Worm (Caenorhabditis elegans) whole organism, L4 larva: Measurements from ENCODE around the gene C09G4.4.
A peak's percentile ranks its signal among the peaks of the same experiment; 100 is the strongest.
"Not testable (repeated sequence)": the region's sequence is repeated elsewhere in the genome, so short reads cannot be mapped to it uniquely, and the experiment has no call there.

ENCODE experiments used
- D1046.2 ChIP-seq: fragments of 200-800 bp; sonication (Bioruptor generic); IDR thresholded peaks from 2 replicates; pipeline ENCODE4 v1.3.6; 2022; ENCODE audit warnings: missing genetic modification characterization, missing compliant biosample characterization
- F26F4.8 ChIP-seq: fragments of 200-800 bp; sonication (Bioruptor generic); conservative IDR thresholded peaks from 2 replicates; pipeline ENCODE4 v1.3.6; 2022; ENCODE audit warnings: missing genetic modification characterization, missing compliant biosample characterization
- F44E2.7 ChIP-seq: fragments of 200-800 bp; sonication (Bioruptor generic); IDR thresholded peaks from 2 replicates; pipeline ENCODE4 v2.1.2; 2022; ENCODE audit warnings: missing genetic modification characterization, missing compliant biosample characterization
- T26A8.4 ChIP-seq: fragments of 200-800 bp; sonication (Bioruptor generic); IDR thresholded peaks from 2 replicates; pipeline ENCODE4 v1.3.6; 2022; ENCODE audit warnings: missing genetic modification characterization, missing compliant biosample characterization
- Y105C5A.15 ChIP-seq: fragments of 200-800 bp; sonication (Bioruptor generic); IDR thresholded peaks from 2 replicates; pipeline ENCODE4 v1.3.6; 2022; ENCODE audit warnings: missing genetic modification characterization, missing compliant biosample characterization
- Y5F2A.4 ChIP-seq: fragments of 200-800 bp; sonication (Bioruptor generic); optimal IDR thresholded peaks from 2 replicates; lab custom pipeline; 2018; ENCODE audit warnings: mild to moderate bottlenecking, missing genetic modification characterization, missing compliant biosample characterization
- ZK546.5 ChIP-seq, 2 experiments: sonication (generic microtip); optimal IDR thresholded peaks; 2 replicates each; lab custom pipeline; 2017; ENCODE audit warnings: missing biosample characterization in 2 of 2, missing genetic modification characterization in 2 of 2
- aha-1 ChIP-seq: fragments of 150-350 bp; peaks from one replicate; lab custom pipeline; 2014; ENCODE audit warnings: missing biosample characterization, missing genetic modification characterization
- arid-1 ChIP-seq: fragments of 200-800 bp; sonication (Bioruptor generic); conservative IDR thresholded peaks from 2 replicates; pipeline ENCODE4 v1.3.6; 2022; ENCODE audit warnings: missing genetic modification reagents, missing genetic modification characterization, missing compliant biosample characterization
- ceh-20 ChIP-seq: fragments of 200-800 bp; sonication (Bioruptor generic); IDR thresholded peaks from 2 replicates; pipeline ENCODE4 v1.3.6; 2022; ENCODE audit warnings: missing genetic modification reagents, missing genetic modification characterization, missing compliant biosample characterization
- ceh-44 ChIP-seq: fragments of 200-800 bp; sonication (Bioruptor generic); IDR thresholded peaks from 2 replicates; pipeline ENCODE4 v1.3.6; 2022; ENCODE audit warnings: missing genetic modification reagents, missing genetic modification characterization, missing compliant biosample characterization
- dmd-6 ChIP-seq: fragments of 200-800 bp; sonication (Bioruptor generic); IDR thresholded peaks from 2 replicates; pipeline ENCODE4 v1.3.6; 2022; ENCODE audit warnings: missing genetic modification reagents, missing genetic modification characterization, missing compliant biosample characterization
- egl-43 ChIP-seq: fragments of 200-800 bp; sonication (Bioruptor generic); IDR thresholded peaks from 2 replicates; pipeline ENCODE4 v1.3.6; 2022; ENCODE audit warnings: missing genetic modification reagents, missing genetic modification characterization, missing compliant biosample characterization
- hlh-11 ChIP-seq: fragments of 200-800 bp; sonication (Bioruptor generic); optimal IDR thresholded peaks from 2 replicates; lab custom pipeline; 2018; ENCODE audit warnings: mild to moderate bottlenecking, missing genetic modification characterization, missing compliant biosample characterization
- lim-7 ChIP-seq: fragments of 200-800 bp; sonication (Bioruptor generic); IDR thresholded peaks from 2 replicates; pipeline ENCODE4 v1.3.6; 2022; ENCODE audit warnings: missing genetic modification characterization, missing compliant biosample characterization
- lin-1 ChIP-seq: fragments of 200-800 bp; sonication (Bioruptor generic); IDR thresholded peaks from 2 replicates; pipeline ENCODE4 v1.3.6; 2022; ENCODE audit warnings: missing genetic modification reagents, missing genetic modification characterization, missing compliant biosample characterization
- lin-29 ChIP-seq: fragments of 200-800 bp; sonication (Bioruptor generic); IDR thresholded peaks from 2 replicates; pipeline ENCODE4 v1.3.6; 2022; ENCODE audit warnings: missing genetic modification reagents, missing genetic modification characterization, missing compliant biosample characterization
- lin-38 ChIP-seq: fragments of 200-800 bp; sonication (Bioruptor generic); IDR thresholded peaks from 2 replicates; pipeline ENCODE4 v1.3.6; 2022; ENCODE audit warnings: missing genetic modification reagents, missing genetic modification characterization, missing compliant biosample characterization
- lin-39 ChIP-seq: fragments of 150-350 bp; optimal IDR thresholded peaks from 2 replicates; lab custom pipeline; 2014; ENCODE audit warnings: missing biosample characterization, missing genetic modification reagents, missing genetic modification characterization
- mdl-1 ChIP-seq, 2 experiments: fragments of 150-350 bp in 1 of 2; sonication (generic microtip) in 1 of 2; optimal IDR thresholded peaks; 2 replicates each; lab custom pipeline; 2014 to 2017; ENCODE audit warnings: missing biosample characterization in 2 of 2, missing genetic modification characterization in 2 of 2
- mdt-29 ChIP-seq: fragments of 200-800 bp; sonication (Bioruptor generic); IDR thresholded peaks from 2 replicates; pipeline ENCODE4 v1.3.6; 2022; ENCODE audit warnings: missing genetic modification reagents, missing genetic modification characterization, missing compliant biosample characterization
- mxl-2 ChIP-seq: fragments of 200-800 bp; sonication (Bioruptor generic); conservative IDR thresholded peaks from 2 replicates; pipeline ENCODE4 v1.3.6; 2022; ENCODE audit warnings: missing genetic modification reagents, missing genetic modification characterization, missing compliant biosample characterization
- mxl-3 ChIP-seq: fragments of 200-800 bp; sonication (Bioruptor generic); optimal IDR thresholded peaks from 2 replicates; lab custom pipeline; 2018; ENCODE audit warnings: mild to moderate bottlenecking, missing genetic modification characterization, missing compliant biosample characterization
- nhr-102 ChIP-seq: sonication (generic microtip); optimal IDR thresholded peaks from 2 replicates; lab custom pipeline; 2016; ENCODE audit warnings: mild to moderate bottlenecking, missing genetic modification characterization, moderate library complexity, missing compliant biosample characterization
- nhr-28 ChIP-seq: fragments of 150-350 bp; optimal IDR thresholded peaks from 2 replicates; lab custom pipeline; 2014; ENCODE audit warnings: missing biosample characterization, missing genetic modification characterization
- nhr-77 ChIP-seq: fragments of 150-350 bp; optimal IDR thresholded peaks from 2 replicates; lab custom pipeline; 2014; ENCODE audit warnings: missing biosample characterization, missing genetic modification characterization
- pha-4 ChIP-seq, 2 experiments: fragments of 150-350 bp in 1 of 2; fragments of 200-800 bp in 1 of 2; sonication (Bioruptor generic) in 1 of 2; IDR thresholded peaks in 1 of 2; optimal IDR thresholded peaks in 1 of 2; 2 replicates each; pipeline versions ENCODE4 v1.3.6 to Lab custom; 2014 to 2022; ENCODE audit warnings: missing genetic modification characterization in 2 of 2, missing genetic modification reagents in 2 of 2, missing biosample characterization in 1 of 2, missing compliant biosample characterization in 1 of 2
- php-3 ChIP-seq: fragments of 200-800 bp; sonication (Bioruptor generic); IDR thresholded peaks from 2 replicates; pipeline ENCODE4 v1.3.6; 2022; ENCODE audit warnings: missing genetic modification reagents, missing genetic modification characterization, missing compliant biosample characterization
- pqm-1 ChIP-seq: sonication (generic microtip); optimal IDR thresholded peaks from 2 replicates; lab custom pipeline; 2017; ENCODE audit warnings: missing biosample characterization, missing genetic modification characterization
- rbr-2 ChIP-seq: sonication (generic microtip); optimal IDR thresholded peaks from 2 replicates; lab custom pipeline; 2016; ENCODE audit warnings: missing genotype, missing genetic modification characterization, missing compliant biosample characterization
- set-16 ChIP-seq: fragments of 200-800 bp; sonication (Bioruptor generic); IDR thresholded peaks from 2 replicates; pipeline ENCODE4 v1.3.6; 2022; ENCODE audit warnings: missing genetic modification reagents, missing genetic modification characterization, missing compliant biosample characterization
- unc-62 ChIP-seq, 3 experiments: fragments of 150-350 bp in 1 of 3; sonication (generic microtip); optimal IDR thresholded peaks in 2 of 3; peaks in 1 of 3; 1 replicate in 1 of 3; 2 replicates in 2 of 3; lab custom pipeline; 2014 to 2017; ENCODE audit warnings: missing biosample characterization in 3 of 3, missing genetic modification characterization in 3 of 3, missing genetic modification reagents in 3 of 3, missing genotype in 1 of 3
- vab-7 ChIP-seq: fragments of 200-800 bp; sonication (Bioruptor generic); IDR thresholded peaks from 2 replicates; pipeline ENCODE4 v1.3.6; 2022; ENCODE audit warnings: missing genetic modification reagents, missing genetic modification characterization, missing compliant biosample characterization
- zfp-3 ChIP-seq: fragments of 200-800 bp; sonication (Bioruptor generic); conservative IDR thresholded peaks from 2 replicates; pipeline ENCODE4 v1.3.6; 2022; ENCODE audit warnings: missing genetic modification reagents, missing genetic modification characterization, missing compliant biosample characterization
- zip-11 ChIP-seq: fragments of 200-800 bp; sonication (Bioruptor generic); IDR thresholded peaks from 2 replicates; pipeline ENCODE4 v1.3.6; 2022; ENCODE audit warnings: missing genetic modification characterization, missing compliant biosample characterization
- ztf-11 ChIP-seq: fragments of 150-350 bp; optimal IDR thresholded peaks from 2 replicates; lab custom pipeline; 2014; ENCODE audit warnings: missing biosample characterization, missing genetic modification characterization

C09G4.4 gene

ce11 chrIV:8468729-8469340 is 43.9 kb upstream of the C09G4.4 start:
- 0 out of 2 replicates have a peak, but pooled peaks have one; percentile 7 for TF ChIP-seq F26F4.8 (GFP tag; lab: Robert Waterston, UW)
- 0 out of 2 replicates have a peak, but pooled peaks have one; percentile 42 for TF ChIP-seq lim-7 (GFP tag; lab: Robert Waterston, UW)
- peak; percentile 73; the same call in 1 of the 2 replicates for TF ChIP-seq Y105C5A.15 (GFP tag; lab: Robert Waterston, UW)
- peak; percentile 46; the same call in 1 of the 2 replicates for TF ChIP-seq vab-7
- TF ChIP-seq lin-1, result 0 out of 2 replicates have a peak, but pooled peaks have one; percentile 8
- TF ChIP-seq mdt-29, result peak; percentile 79
- 0 out of 2 replicates have a peak, but pooled peaks have one; percentile 6 for TF ChIP-seq pha-4 (GFP tag; IDR thresholded peaks at IDR 0.05; lab: Robert Waterston, UW)
- not testable (repeated sequence) for TF ChIP-seq pha-4 (tag; optimal IDR thresholded peaks at IDR 0.05; lab: Kevin White, UChicago)
- TF ChIP-seq, all 104 proteins: peak for 7; not testable (repeated sequence) for 97

ce11 chrIV:8472493-8472892 is 40.3 kb upstream of the C09G4.4 start, which contains the start of gene oat-1:
Gene oat-1, minus strand, starts transcription at chrIV:8472593.
- TF ChIP-seq lin-39 (tag; lab: Kevin White, UChicago), result no peak
- TF ChIP-seq arid-1 (GFP tag; lab: Robert Waterston, UW), result no peak
- TF ChIP-seq lin-38 (GFP tag; lab: Robert Waterston, UW), result no peak
- no peak for TF ChIP-seq rbr-2 (tag; lab: Kevin White, UChicago)
- TF ChIP-seq zfp-3 (GFP tag; lab: Robert Waterston, UW), result no peak
- TF ChIP-seq ceh-20, result no peak
- no peak for TF ChIP-seq Y5F2A.4 (GFP tag; lab: Kevin White, UChicago)
- no peak for TF ChIP-seq ztf-11 (tag; lab: Kevin White, UChicago)
- TF ChIP-seq T26A8.4 (GFP tag; lab: Robert Waterston, UW), result no peak
- TF ChIP-seq D1046.2, result no peak
- TF ChIP-seq nhr-102 (tag; lab: Kevin White, UChicago), result no peak
- no peak for TF ChIP-seq zip-11 (GFP tag; lab: Robert Waterston, UW)
- no peak for TF ChIP-seq ceh-44 (GFP tag; lab: Robert Waterston, UW)
- no peak for TF ChIP-seq egl-43 (GFP tag; lab: Robert Waterston, UW)

ce11 chrIV:8473756-8474155 is 39.0 kb upstream of the C09G4.4 start, which contains the start of gene C28C12.11:
Gene C28C12.11, plus strand, starts transcription at chrIV:8474056.
- TF ChIP-seq unc-62 (GFP tag; optimal IDR thresholded peaks at IDR 0.05 in 1 of 2; lab: Kevin White, UChicago), result peak in 1 of 2 experiments; percentile 70
- no peak for TF ChIP-seq unc-62 (tag; optimal IDR thresholded peaks at IDR 0.05; lab: Kevin White, UChicago)
- TF ChIP-seq aha-1 (tag; lab: Kevin White, UChicago), result peak; percentile 4
- TF ChIP-seq lin-29 (GFP tag; lab: Robert Waterston, UW), result no peak

- peak; percentile 35 for TF ChIP-seq mxl-3 (GFP tag; lab: Kevin White, UChicago)
- TF ChIP-seq unc-62 (GFP tag; optimal IDR thresholded peaks at IDR 0.05 in 1 of 2; lab: Kevin White, UChicago), result peak in 1 of 2 experiments; percentile 96
- TF ChIP-seq unc-62 (tag; optimal IDR thresholded peaks at IDR 0.05; lab: Kevin White, UChicago), result no peak
- peak in 1 of 2 experiments; percentile 44 for TF ChIP-seq mdl-1 (tag; optimal IDR thresholded peaks at IDR 0.05; lab: Kevin White, UChicago)
- TF ChIP-seq hlh-11, result peak; percentile 47
- TF ChIP-seq aha-1 (tag; lab: Kevin White, UChicago), result peak; percentile 94
- no peak for TF ChIP-seq ZK546.5 (tag; optimal IDR thresholded peaks at IDR 0.05; lab: Kevin White, UChicago)
- TF ChIP-seq F44E2.7 (GFP tag; lab: Robert Waterston, UW), result no peak
- TF ChIP-seq mxl-2 (GFP tag; lab: Robert Waterston, UW), result no peak
- TF ChIP-seq nhr-28 (tag; lab: Kevin White, UChicago), result peak; percentile 82
- TF ChIP-seq pqm-1 (tag; lab: Kevin White, UChicago), result peak; percentile 76
- peak; percentile 73 for TF ChIP-seq php-3
- no peak for TF ChIP-seq set-16 (GFP tag; lab: Robert Waterston, UW)
- TF ChIP-seq nhr-77 (tag; lab: Kevin White, UChicago), result peak; percentile 26
- TF ChIP-seq dmd-6 (GFP tag; lab: Robert Waterston, UW), result peak; percentile 57; the same call in 1 of the 2 replicates
Measured at ce11 chrIV:8475030-8475679, 37.6 kb upstream of the C09G4.4 start.
